Fruit fly (Drosophila melanogaster) whole organism, embryonic: Measurements from ENCODE around the gene Cap-D2.

Experiments used
- CG10366 ChIP-seq: fragments of 200-800 bp; sonication (Bioruptor generic); IDR thresholded peaks from 2 replicates; pipeline ENCODE4 v1.3.6; 2022; ENCODE audit warnings: missing biosample characterization, missing genetic modification characterization
- CG10431 ChIP-seq: fragments of 200-800 bp; sonication (Bioruptor generic); optimal IDR thresholded peaks from 3 replicates; lab custom pipeline; 2018; ENCODE audit warnings: missing biosample characterization, mild to moderate bottlenecking, missing genetic modification characterization
- CG15601 ChIP-seq: fragments of 200-800 bp; sonication (Bioruptor generic); optimal IDR thresholded peaks from 3 replicates; lab custom pipeline; 2019; ENCODE audit warnings: missing biosample characterization, mild to moderate bottlenecking, missing genetic modification characterization, moderate library complexity
- CG18011 ChIP-seq: fragments of 200-800 bp; sonication (Bioruptor generic); optimal IDR thresholded peaks from 2 replicates; lab custom pipeline; 2017; ENCODE audit warnings: missing biosample characterization, missing genetic modification characterization, mild to moderate bottlenecking, moderate library complexity, missing genotype
- CG32532 ChIP-seq: fragments of 200-800 bp; sonication (Bioruptor generic); IDR thresholded peaks from 2 replicates; pipeline ENCODE4 v1.3.6; 2022; ENCODE audit warnings: missing biosample characterization, missing genetic modification characterization
- CG32772 ChIP-seq: fragments of 200-800 bp; sonication (Bioruptor generic); IDR thresholded peaks from 2 replicates; pipeline ENCODE4 v1.3.6; 2022; ENCODE audit warnings: missing biosample characterization, missing genetic modification characterization
- CG34376 ChIP-seq: fragments of 200-800 bp; sonication (Bioruptor generic); optimal IDR thresholded peaks from 2 replicates; lab custom pipeline; 2018; ENCODE audit warnings: missing biosample characterization, mild to moderate bottlenecking, missing genetic modification characterization
- CG34422 ChIP-seq: fragments of 200-800 bp; sonication (Bioruptor generic); IDR thresholded peaks from 3 replicates; pipeline ENCODE4 v1.3.6; 2022; ENCODE audit warnings: missing biosample characterization, missing genetic modification characterization
- CG3995 ChIP-seq: fragments of 200-800 bp; sonication (Bioruptor generic); optimal IDR thresholded peaks from 3 replicates; lab custom pipeline; 2016; ENCODE audit warnings: missing biosample characterization, missing genetic modification characterization
- CG4282 ChIP-seq: fragments of 200-800 bp; sonication (Bioruptor generic); optimal IDR thresholded peaks from 2 replicates; lab custom pipeline; 2016; ENCODE audit warnings: missing biosample characterization, missing genetic modification characterization
- CG4424 ChIP-seq: fragments of 200-800 bp; sonication (Bioruptor generic); optimal IDR thresholded peaks from 3 replicates; lab custom pipeline; 2016; ENCODE audit warnings: missing biosample characterization, missing genetic modification characterization
- CG4617 ChIP-seq: fragments of 200-800 bp; sonication (Bioruptor generic); optimal IDR thresholded peaks from 3 replicates; lab custom pipeline; 2016; ENCODE audit warnings: missing biosample characterization, missing genetic modification characterization, borderline replicate concordance
- CG4707 ChIP-seq: fragments of 200-800 bp; sonication (Bioruptor generic); optimal IDR thresholded peaks from 2 replicates; lab custom pipeline; 2018; ENCODE audit warnings: missing biosample characterization, mild to moderate bottlenecking, missing genetic modification characterization, moderate library complexity
- CG5180 ChIP-seq: fragments of 200-800 bp; sonication (Bioruptor generic); optimal IDR thresholded peaks from 3 replicates; lab custom pipeline; 2017; ENCODE audit warnings: missing biosample characterization, missing genetic modification characterization, mild to moderate bottlenecking, moderate library complexity, missing genetic modification reagents
- CG9437 ChIP-seq: fragments of 200-800 bp; sonication (Bioruptor generic); optimal IDR thresholded peaks from 2 replicates; lab custom pipeline; 2018; ENCODE audit warnings: missing biosample characterization, mild to moderate bottlenecking, missing genetic modification characterization
- CG9609 ChIP-seq: fragments of 200-800 bp; sonication (Bioruptor generic); optimal IDR thresholded peaks from 3 replicates; lab custom pipeline; 2016; ENCODE audit warnings: missing biosample characterization, missing genetic modification characterization
- CG9797 ChIP-seq: fragments of 200-800 bp; sonication (Bioruptor generic); optimal IDR thresholded peaks from 3 replicates; lab custom pipeline; 2018; ENCODE audit warnings: missing biosample characterization, mild to moderate bottlenecking, missing genetic modification characterization
- CG9817 ChIP-seq: fragments of 200-800 bp; sonication (Bioruptor generic); optimal IDR thresholded peaks from 2 replicates; lab custom pipeline; 2018; ENCODE audit warnings: missing biosample characterization, mild to moderate bottlenecking, missing genetic modification characterization, moderate library complexity
- Camta ChIP-seq: fragments of 200-800 bp; sonication (Bioruptor generic); optimal IDR thresholded peaks from 2 replicates; lab custom pipeline; 2016; ENCODE audit warnings: missing biosample characterization, missing genetic modification characterization
- Dad ChIP-seq: fragments of 200-800 bp; sonication (Bioruptor generic); optimal IDR thresholded peaks from 3 replicates; lab custom pipeline; 2016; ENCODE audit warnings: missing biosample characterization, missing genetic modification characterization
- Dbx ChIP-seq: fragments of 200-800 bp; sonication (Bioruptor generic); IDR thresholded peaks from 3 replicates; pipeline ENCODE4 v1.3.6; 2022; ENCODE audit warnings: missing biosample characterization, missing genetic modification characterization
- Dip3 ChIP-seq: fragments of 200-800 bp; sonication (Bioruptor generic); optimal IDR thresholded peaks from 3 replicates; lab custom pipeline; 2016; ENCODE audit warnings: missing biosample characterization, missing genetic modification characterization
- E2f2 ChIP-seq: fragments of 200-800 bp; sonication (Bioruptor generic); IDR thresholded peaks from 2 replicates; pipeline ENCODE4 v1.3.6; 2022; ENCODE audit warnings: missing biosample characterization, missing genetic modification characterization
- Ets97D ChIP-seq: fragments of 200-800 bp; sonication (Bioruptor generic); optimal IDR thresholded peaks from 3 replicates; lab custom pipeline; 2016; ENCODE audit warnings: missing biosample characterization, missing genetic modification characterization
- Hr51 ChIP-seq, 2 experiments: fragments of 200-800 bp; sonication (Bioruptor generic); optimal IDR thresholded peaks; 2 replicates in 1 of 2; 3 replicates in 1 of 2; lab custom pipeline; 2016 to 2018; ENCODE audit warnings: missing biosample characterization in 2 of 2, missing genetic modification characterization in 2 of 2, mild to moderate bottlenecking in 1 of 2, moderate library complexity in 1 of 2
- Max ChIP-seq: fragments of 200-800 bp; sonication (Bioruptor generic); optimal IDR thresholded peaks from 2 replicates; lab custom pipeline; 2016; ENCODE audit warnings: missing biosample characterization, mild to moderate bottlenecking, missing genetic modification characterization
- NfI ChIP-seq: fragments of 200-800 bp; sonication (Bioruptor generic); optimal IDR thresholded peaks from 3 replicates; lab custom pipeline; 2018; ENCODE audit warnings: missing biosample characterization, mild to moderate bottlenecking, missing genetic modification characterization, moderate library complexity
- ara ChIP-seq: fragments of 200-800 bp; sonication (Bioruptor generic); IDR thresholded peaks from 2 replicates; pipeline ENCODE4 v1.3.6; 2022; ENCODE audit warnings: missing biosample characterization, missing genetic modification characterization
- bbx ChIP-seq: fragments of 200-800 bp; sonication (Bioruptor generic); IDR thresholded peaks from 2 replicates; pipeline ENCODE4 v1.3.6; 2022; ENCODE audit warnings: missing biosample characterization, missing genetic modification characterization; ENCODE audit not compliant: partially characterized antibody
- bcd ChIP-seq: fragments of 200-800 bp; sonication (Bioruptor generic); optimal IDR thresholded peaks from 2 replicates; lab custom pipeline; 2017; ENCODE audit warnings: missing biosample characterization, mild to moderate bottlenecking, missing genetic modification characterization
- bsh ChIP-seq, 2 experiments: fragments of 200-800 bp; sonication (Bioruptor generic); optimal IDR thresholded peaks; 2 replicates each; lab custom pipeline; 2017 to 2018; ENCODE audit warnings: mild to moderate bottlenecking in 2 of 2, missing biosample characterization in 2 of 2, missing genetic modification characterization in 2 of 2, moderate library complexity in 1 of 2
- cas ChIP-seq: fragments of 200-800 bp; sonication (Bioruptor generic); IDR thresholded peaks from 2 replicates; pipeline ENCODE4 v1.3.6; 2022; ENCODE audit warnings: missing biosample characterization, missing genetic modification characterization
- grn ChIP-seq: fragments of 200-800 bp; sonication (Bioruptor generic); optimal IDR thresholded peaks from 3 replicates; lab custom pipeline; 2017; ENCODE audit warnings: missing biosample characterization, missing genetic modification characterization
- jigr1 ChIP-seq: fragments of 200-800 bp; sonication (Bioruptor generic); IDR thresholded peaks from 3 replicates; pipeline ENCODE4 v1.3.6; 2022; ENCODE audit warnings: missing biosample characterization, missing genetic modification characterization
- jing ChIP-seq: fragments of 200-800 bp; sonication (Bioruptor generic); optimal IDR thresholded peaks from 2 replicates; lab custom pipeline; 2018; ENCODE audit warnings: missing biosample characterization, mild to moderate bottlenecking, missing genetic modification characterization
- jumu ChIP-seq: fragments of 200-800 bp; sonication (Bioruptor generic); optimal IDR thresholded peaks from 3 replicates; lab custom pipeline; 2016; ENCODE audit warnings: missing biosample characterization, missing genetic modification characterization
- lov ChIP-seq, 2 experiments: fragments of 200-800 bp in 1 of 2; fragments of >200 bp in 1 of 2; sonication (Bioruptor generic) in 1 of 2; IDR thresholded peaks in 1 of 2; optimal IDR thresholded peaks in 1 of 2; 2 replicates in 1 of 2; 3 replicates in 1 of 2; pipeline versions ENCODE4 v1.3.6 to Lab custom; 2017 to 2022; ENCODE audit warnings: missing biosample characterization in 1 of 2, missing genetic modification characterization in 1 of 2
- mam ChIP-seq: fragments of 200-800 bp; sonication (Bioruptor generic); optimal IDR thresholded peaks from 3 replicates; lab custom pipeline; 2016; ENCODE audit warnings: missing biosample characterization, missing genetic modification characterization
- mirr ChIP-seq: fragments of 200-800 bp; sonication (Bioruptor generic); optimal IDR thresholded peaks from 3 replicates; lab custom pipeline; 2018; ENCODE audit warnings: missing biosample characterization, mild to moderate bottlenecking, missing genetic modification characterization
- phol ChIP-seq: fragments of 200-800 bp; sonication (Bioruptor generic); optimal IDR thresholded peaks from 3 replicates; lab custom pipeline; 2018; ENCODE audit warnings: missing biosample characterization, mild to moderate bottlenecking, missing genetic modification characterization, moderate library complexity
- rib ChIP-seq: fragments of 200-800 bp; sonication (Bioruptor generic); IDR thresholded peaks from 2 replicates; pipeline ENCODE4 v1.3.6; 2022; ENCODE audit warnings: missing biosample characterization, missing genetic modification characterization
- sim ChIP-seq: fragments of 200-800 bp; sonication (Bioruptor generic); IDR thresholded peaks from 2 replicates; pipeline ENCODE4 v1.3.6; 2022; ENCODE audit warnings: missing biosample characterization, missing genetic modification characterization
- sna ChIP-seq: fragments of 200-800 bp; sonication (Bioruptor generic); IDR thresholded peaks from 2 replicates; pipeline ENCODE4 v1.3.6; 2022; ENCODE audit warnings: missing biosample characterization, missing genetic modification characterization; ENCODE audit not compliant: partially characterized antibody
- sqz ChIP-seq: fragments of 200-800 bp; sonication (Bioruptor generic); optimal IDR thresholded peaks from 3 replicates; lab custom pipeline; 2018; ENCODE audit warnings: missing biosample characterization, mild to moderate bottlenecking, missing genetic modification characterization
- stwl ChIP-seq: fragments of 200-800 bp; sonication (Bioruptor generic); optimal IDR thresholded peaks from 3 replicates; lab custom pipeline; 2018; ENCODE audit warnings: missing biosample characterization, mild to moderate bottlenecking, missing genetic modification characterization, moderate library complexity
- vfl ChIP-seq: fragments of 200-800 bp; sonication (Bioruptor generic); optimal IDR thresholded peaks from 2 replicates; lab custom pipeline; 2016; ENCODE audit warnings: missing biosample characterization, missing genetic modification characterization
- yki ChIP-seq: fragments of >200 bp; optimal IDR thresholded peaks from 3 replicates; lab custom pipeline; 2018
- zen ChIP-seq: fragments of 200-800 bp; sonication (Bioruptor generic); optimal IDR thresholded peaks from 3 replicates; lab custom pipeline; 2018; ENCODE audit warnings: missing biosample characterization, mild to moderate bottlenecking, missing genetic modification characterization, moderate library complexity
- zf30C ChIP-seq: fragments of 200-800 bp; sonication (Bioruptor generic); optimal IDR thresholded peaks from 3 replicates; lab custom pipeline; 2018; ENCODE audit warnings: missing biosample characterization, mild to moderate bottlenecking, missing genetic modification characterization

Gene Cap-D2

DNA sequence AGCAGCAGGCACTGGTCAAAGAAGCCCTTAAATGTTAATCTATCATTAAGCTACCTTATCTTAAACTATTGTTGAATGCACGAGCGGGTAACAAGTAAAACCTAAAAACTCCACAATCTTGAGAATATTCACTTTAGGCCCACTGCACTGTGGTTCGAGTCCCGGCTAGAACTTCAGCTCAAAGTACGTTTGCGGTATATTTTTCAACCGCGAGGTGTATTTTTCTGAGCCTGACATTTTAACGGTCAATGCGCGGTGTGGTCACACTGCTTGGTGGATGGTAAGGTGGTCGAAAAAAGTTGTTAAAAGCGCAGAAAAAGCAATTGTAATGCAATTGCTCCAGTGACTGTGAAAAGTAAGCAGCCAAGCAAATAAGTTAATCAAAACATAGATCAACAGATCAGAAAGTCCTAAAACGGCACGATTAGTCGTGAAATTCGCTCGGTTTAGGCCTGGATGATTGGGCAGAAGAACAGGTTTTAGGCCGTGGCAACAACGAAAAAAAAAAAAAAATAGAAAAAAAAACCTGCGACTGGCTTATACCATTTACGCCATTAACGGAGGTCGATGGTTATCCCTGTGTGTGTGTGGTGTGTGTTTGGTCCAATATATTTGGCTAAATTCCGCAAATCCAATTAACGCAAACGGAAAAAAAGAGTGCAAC, 50.3 kb downstream of the Cap-D2 start, which contains the start of gene Kul (continued):
- no peak; the same call in 2 of the 3 replicates for TF ChIP-seq CG34422 (GFP tag; lab: Robert Waterston, UW)
- peak; percentile 36 for TF ChIP-seq mam (GFP tag; lab: Kevin White, UChicago)
- no peak for TF ChIP-seq Max
- peak; percentile 7 to 40 for TF ChIP-seq bsh (GFP tag; optimal IDR thresholded peaks at IDR 0.05; lab: Kevin White, UChicago)
- no peak for TF ChIP-seq lov (optimal IDR thresholded peaks at IDR 0.05; lab: Kevin White, UChicago)
- TF ChIP-seq lov (GFP tag; IDR thresholded peaks at IDR 0.05; lab: Robert Waterston, UW) = no peak
- no peak for TF ChIP-seq yki (lab: Kevin White, UChicago)
- TF ChIP-seq vfl = no peak
- TF ChIP-seq Dip3 (GFP tag; lab: Kevin White, UChicago) = no peak
- no peak for TF ChIP-seq rib (GFP tag; lab: Robert Waterston, UW)
- 0 out of 3 replicates have a peak, but pooled peaks have one; percentile 9 for TF ChIP-seq Dbx (GFP tag; lab: Robert Waterston, UW)
- TF ChIP-seq CG3995 (GFP tag; lab: Kevin White, UChicago) = peak; percentile 9
- TF ChIP-seq CG32532 (GFP tag; lab: Robert Waterston, UW) = peak; percentile 40
- peak; percentile 5 for TF ChIP-seq CG4617 (GFP tag; lab: Kevin White, UChicago)
- TF ChIP-seq jumu = peak; percentile 56
- TF ChIP-seq Hr51 (GFP tag; optimal IDR thresholded peaks at IDR 0.05; lab: Kevin White, UChicago) = peak in 1 of 2 experiments; percentile 8
- no peak for TF ChIP-seq zen
- peak; percentile 70 for TF ChIP-seq sqz (GFP tag; lab: Kevin White, UChicago)
- no peak for TF ChIP-seq CG9817 (tag; lab: Kevin White, UChicago)
- peak; percentile 72 for TF ChIP-seq CG32772 (GFP tag; lab: Robert Waterston, UW)
- no peak for TF ChIP-seq sim (GFP tag; lab: Robert Waterston, UW)
- no peak for TF ChIP-seq jigr1 (GFP tag; lab: Robert Waterston, UW)
- TF ChIP-seq CG18011 = no peak
- TF ChIP-seq E2f2 (GFP tag; lab: Robert Waterston, UW) = peak; percentile 31
- TF ChIP-seq ara (GFP tag; lab: Robert Waterston, UW) = 0 out of 2 replicates have a peak, but pooled peaks have one; percentile 16
- peak; percentile 90 for TF ChIP-seq stwl (tag; lab: Kevin White, UChicago)
- TF ChIP-seq sna (GFP tag; lab: Robert Waterston, UW) = no peak
- no peak for TF ChIP-seq grn (GFP tag; lab: Kevin White, UChicago)
- peak; percentile 2 for TF ChIP-seq bcd (GFP tag; lab: Kevin White, UChicago)
- peak; percentile 29 for TF ChIP-seq NfI (GFP tag; lab: Kevin White, UChicago)
- no peak for TF ChIP-seq jing (GFP tag; lab: Kevin White, UChicago)
- no peak for TF ChIP-seq CG4424
- no peak for TF ChIP-seq CG34376 (GFP tag; lab: Kevin White, UChicago)
- TF ChIP-seq CG9609 (GFP tag; lab: Kevin White, UChicago) = peak; percentile 20
- no peak for TF ChIP-seq CG9437 (GFP tag; lab: Kevin White, UChicago)
- peak; percentile 23; the same call in 1 of the 2 replicates for TF ChIP-seq CG10366 (GFP tag; lab: Robert Waterston, UW)
- TF ChIP-seq Ets97D (GFP tag; lab: Kevin White, UChicago) = peak; percentile 54
- TF ChIP-seq phol (tag; lab: Kevin White, UChicago) = peak; percentile 37
- no peak for TF ChIP-seq CG10431 (GFP tag; lab: Kevin White, UChicago)
- no peak for TF ChIP-seq cas (GFP tag; lab: Robert Waterston, UW)
- TF ChIP-seq CG4707 (GFP tag; lab: Kevin White, UChicago) = peak; percentile 48
- no peak for TF ChIP-seq CG15601 (tag; lab: Kevin White, UChicago)
- TF ChIP-seq Camta (GFP tag; lab: Kevin White, UChicago) = no peak
- peak; percentile 77 for TF ChIP-seq CG9797 (GFP tag; lab: Kevin White, UChicago)
- no peak for TF ChIP-seq Dad (GFP tag; lab: Kevin White, UChicago)
- TF ChIP-seq mirr (GFP tag; lab: Kevin White, UChicago) = no peak
- TF ChIP-seq CG5180 (GFP tag; lab: Kevin White, UChicago) = no peak
- TF ChIP-seq bbx = no peak
- TF ChIP-seq CG4282 (GFP tag; lab: Kevin White, UChicago) = peak; percentile 93
- no peak for TF ChIP-seq zf30C
